Worm (Caenorhabditis elegans) whole organism, L1 larva: ENCODE results near the gene F13D12.5.

Source experiments
- C16A3.4 ChIP-seq: fragments of 150-350 bp; optimal IDR thresholded peaks from 2 replicates; lab custom pipeline; 2014; ENCODE audit warnings: missing biosample characterization, missing genetic modification characterization
- alr-1 ChIP-seq: fragments of 200-800 bp; sonication (Bioruptor generic); optimal IDR thresholded peaks from 2 replicates; lab custom pipeline; 2018; ENCODE audit warnings: borderline replicate concordance, mild to moderate bottlenecking, missing genetic modification characterization, missing compliant biosample characterization
- aly-2 ChIP-seq: fragments of 150-350 bp; optimal IDR thresholded peaks from 2 replicates; lab custom pipeline; 2014; ENCODE audit warnings: missing biosample characterization, missing genetic modification characterization
- ama-1 ChIP-seq: fragments of 150-350 bp; optimal IDR thresholded peaks from 2 replicates; lab custom pipeline; 2014
- ceh-8 ChIP-seq: fragments of 200-800 bp; sonication (Bioruptor generic); optimal IDR thresholded peaks from 2 replicates; lab custom pipeline; 2018; ENCODE audit warnings: mild to moderate bottlenecking, missing genetic modification characterization, moderate library complexity, missing compliant biosample characterization
- ceh-88 ChIP-seq: fragments of 200-800 bp; sonication (Bioruptor generic); IDR thresholded peaks from 2 replicates; pipeline ENCODE4 v1.3.6; 2022; ENCODE audit warnings: missing genetic modification characterization, missing compliant biosample characterization
- ceh-90 ChIP-seq: sonication (generic microtip); optimal IDR thresholded peaks from 2 replicates; lab custom pipeline; 2016; ENCODE audit warnings: missing genetic modification characterization, missing compliant biosample characterization
- dpl-1 ChIP-seq, 3 experiments: fragments of 150-350 bp in 2 of 3; sonication (generic microtip) in 1 of 3; optimal IDR thresholded peaks; 2 replicates each; lab custom pipeline; 2014 to 2017; ENCODE audit warnings: missing biosample characterization in 3 of 3, missing genetic modification characterization in 3 of 3, missing genetic modification reagents in 3 of 3
- dsc-1 ChIP-seq: sonication (generic microtip); optimal IDR thresholded peaks from 2 replicates; lab custom pipeline; 2016; ENCODE audit warnings: mild to moderate bottlenecking, missing genetic modification characterization, missing compliant biosample characterization
- efl-1 ChIP-seq, 4 experiments: fragments of 150-350 bp; optimal IDR thresholded peaks in 3 of 4; peaks in 1 of 4; 1 replicate in 1 of 4; 2 replicates in 3 of 4; lab custom pipeline; 2014; ENCODE audit warnings: missing biosample characterization in 2 of 4, missing genetic modification characterization in 2 of 4, missing genetic modification reagents in 2 of 4
- efl-3 ChIP-seq: fragments of 200-800 bp; sonication (Bioruptor generic); optimal IDR thresholded peaks from 2 replicates; lab custom pipeline; 2018; ENCODE audit warnings: mild to moderate bottlenecking, missing genetic modification characterization, missing compliant biosample characterization
- egl-13 ChIP-seq: sonication (generic microtip); optimal IDR thresholded peaks from 2 replicates; lab custom pipeline; 2016; ENCODE audit warnings: missing genotype, missing genetic modification reagents, missing genetic modification characterization, missing compliant biosample characterization
- elt-2 ChIP-seq: sonication (generic microtip); optimal IDR thresholded peaks from 2 replicates; lab custom pipeline; 2016; ENCODE audit warnings: missing genetic modification characterization, mild to moderate bottlenecking, inconsistent platforms, missing compliant biosample characterization, missing genetic modification reagents
- elt-3 ChIP-seq, 6 experiments: fragments of 150-350 bp in 1 of 6; sonication (generic microtip); optimal IDR thresholded peaks; 2 replicates each; lab custom pipeline; 2017 to 2018; ENCODE audit warnings: missing biosample characterization in 6 of 6, missing genetic modification characterization in 6 of 6, inconsistent platforms in 1 of 6
- fkh-10 ChIP-seq: sonication (generic microtip); optimal IDR thresholded peaks from 2 replicates; lab custom pipeline; 2017; ENCODE audit warnings: missing biosample characterization, missing genetic modification reagents, missing genetic modification characterization
- fkh-4 ChIP-seq: sonication (generic microtip); optimal IDR thresholded peaks from 2 replicates; lab custom pipeline; 2016; ENCODE audit warnings: missing compliant biosample characterization, missing genetic modification characterization, borderline replicate concordance
- fkh-8 ChIP-seq: sonication (generic microtip); optimal IDR thresholded peaks from 2 replicates; lab custom pipeline; 2016; ENCODE audit warnings: mild to moderate bottlenecking, missing genetic modification characterization, missing compliant biosample characterization
- fos-1 ChIP-seq: fragments of 150-350 bp; optimal IDR thresholded peaks from 2 replicates; lab custom pipeline; 2014; ENCODE audit warnings: missing biosample characterization, missing genetic modification characterization
- grh-1 ChIP-seq: fragments of 200-800 bp; sonication (Bioruptor generic); IDR thresholded peaks from 2 replicates; pipeline ENCODE4 v1.3.6; 2022; ENCODE audit warnings: missing genetic modification reagents, missing genetic modification characterization, missing compliant biosample characterization
- hpl-2 ChIP-seq: fragments of 150-350 bp; optimal IDR thresholded peaks from 2 replicates; lab custom pipeline; 2014; ENCODE audit warnings: missing biosample characterization, missing genetic modification reagents, missing genetic modification characterization
- isw-1 ChIP-seq: fragments of 200-800 bp; sonication (Bioruptor generic); IDR thresholded peaks from 2 replicates; pipeline ENCODE4 v1.3.6; 2022; ENCODE audit warnings: missing genetic modification characterization, missing compliant biosample characterization
- lin-13 ChIP-seq: fragments of 150-350 bp; optimal IDR thresholded peaks from 2 replicates; lab custom pipeline; 2014; ENCODE audit warnings: missing biosample characterization, missing genetic modification reagents, missing genetic modification characterization
- lin-35 ChIP-seq, 2 experiments: fragments of 150-350 bp; optimal IDR thresholded peaks; 2 replicates each; lab custom pipeline; 2014; ENCODE audit warnings: missing biosample characterization in 2 of 2, missing genetic modification characterization in 2 of 2, missing genetic modification reagents in 2 of 2
- lin-39 ChIP-seq: fragments of 150-350 bp; optimal IDR thresholded peaks from 2 replicates; lab custom pipeline; 2014; ENCODE audit warnings: missing biosample characterization, missing genetic modification reagents, missing genetic modification characterization
- lir-3 ChIP-seq: sonication (generic microtip); optimal IDR thresholded peaks from 2 replicates; lab custom pipeline; 2016; ENCODE audit warnings: mild to moderate bottlenecking, missing genetic modification characterization, moderate library complexity, missing compliant biosample characterization; ENCODE audit not compliant: poor library complexity
- lsy-2 ChIP-seq, 2 experiments: fragments of 150-350 bp; optimal IDR thresholded peaks; 2 replicates each; lab custom pipeline; 2014; ENCODE audit warnings: missing biosample characterization in 2 of 2, missing genetic modification characterization in 2 of 2
- mdl-1 ChIP-seq, 2 experiments: fragments of 150-350 bp; optimal IDR thresholded peaks; 2 replicates each; lab custom pipeline; 2014 to 2017; ENCODE audit warnings: missing biosample characterization in 2 of 2, missing genetic modification characterization in 2 of 2, inconsistent platforms in 1 of 2
- mef-2 ChIP-seq: fragments of 150-350 bp; optimal IDR thresholded peaks from 2 replicates; lab custom pipeline; 2014; ENCODE audit warnings: missing biosample characterization, missing genetic modification characterization
- mep-1 ChIP-seq: fragments of 150-350 bp; optimal IDR thresholded peaks from 2 replicates; lab custom pipeline; 2014; ENCODE audit warnings: missing biosample characterization, missing genetic modification characterization
- nhr-19 ChIP-seq: fragments of 200-800 bp; sonication (Bioruptor generic); conservative IDR thresholded peaks from 2 replicates; pipeline ENCODE4 v1.3.6; 2022; ENCODE audit warnings: missing genetic modification characterization, missing compliant biosample characterization
- nhr-237 ChIP-seq: fragments of 150-350 bp; optimal IDR thresholded peaks from 2 replicates; lab custom pipeline; 2014; ENCODE audit warnings: missing biosample characterization, missing genetic modification characterization
- nhr-47 ChIP-seq: sonication (generic microtip); optimal IDR thresholded peaks from 2 replicates; lab custom pipeline; 2016; ENCODE audit warnings: mild to moderate bottlenecking, missing genetic modification characterization, moderate library complexity, missing compliant biosample characterization
- nhr-76 ChIP-seq: sonication (generic microtip); optimal IDR thresholded peaks from 2 replicates; lab custom pipeline; 2017; ENCODE audit warnings: missing biosample characterization, missing genetic modification characterization
- nhr-85 ChIP-seq: sonication (generic microtip); peaks from one replicate; lab custom pipeline; 2016; ENCODE audit warnings: missing genetic modification characterization, inconsistent platforms, missing compliant biosample characterization
- pax-3 ChIP-seq: fragments of 200-800 bp; sonication (Bioruptor generic); optimal IDR thresholded peaks from 2 replicates; lab custom pipeline; 2018; ENCODE audit warnings: mild to moderate bottlenecking, missing genetic modification characterization, moderate library complexity, missing compliant biosample characterization
- pqm-1 ChIP-seq: sonication (generic microtip); optimal IDR thresholded peaks from 3 replicates; lab custom pipeline; 2017; ENCODE audit warnings: missing biosample characterization, missing genetic modification characterization
- skn-1 ChIP-seq: fragments of 150-350 bp; optimal IDR thresholded peaks from 2 replicates; lab custom pipeline; 2014; ENCODE audit warnings: missing biosample characterization, missing genetic modification characterization
- snpc-4 ChIP-seq: fragments of 150-350 bp; optimal IDR thresholded peaks from 2 replicates; lab custom pipeline; 2014; ENCODE audit warnings: missing biosample characterization, missing genetic modification characterization
- snu-23 ChIP-seq: sonication (generic microtip); optimal IDR thresholded peaks from 2 replicates; lab custom pipeline; 2016; ENCODE audit warnings: missing genetic modification characterization, missing compliant biosample characterization
- sox-4 ChIP-seq: sonication (generic microtip); optimal IDR thresholded peaks from 2 replicates; lab custom pipeline; 2016; ENCODE audit warnings: missing genetic modification characterization, missing compliant biosample characterization
- swsn-7 ChIP-seq: sonication (generic microtip); optimal IDR thresholded peaks from 2 replicates; lab custom pipeline; 2016; ENCODE audit warnings: missing genetic modification characterization, missing compliant biosample characterization
- tlp-1 ChIP-seq: fragments of 150-350 bp; optimal IDR thresholded peaks from 2 replicates; lab custom pipeline; 2014; ENCODE audit warnings: missing biosample characterization, missing genetic modification characterization
- unc-130 ChIP-seq: fragments of 150-350 bp; optimal IDR thresholded peaks from 2 replicates; lab custom pipeline; 2017; ENCODE audit warnings: missing biosample characterization, missing genetic modification characterization, inconsistent platforms
- unc-30 ChIP-seq: sonication (generic microtip); optimal IDR thresholded peaks from 2 replicates; lab custom pipeline; 2017; ENCODE audit warnings: missing biosample characterization, missing genetic modification characterization
- unc-86 ChIP-seq: sonication (generic microtip); optimal IDR thresholded peaks from 2 replicates; lab custom pipeline; 2016; ENCODE audit warnings: missing genetic modification characterization, missing compliant biosample characterization
- unc-98 ChIP-seq: fragments of 200-800 bp; sonication (Bioruptor generic); IDR thresholded peaks from 2 replicates; pipeline ENCODE4 v1.3.6; 2022; ENCODE audit warnings: missing genetic modification characterization, missing compliant biosample characterization
- xbp-1 ChIP-seq: sonication (generic microtip); optimal IDR thresholded peaks from 2 replicates; lab custom pipeline; 2016; ENCODE audit warnings: missing genetic modification characterization, missing compliant biosample characterization
- ztf-4 ChIP-seq: fragments of 150-350 bp; optimal IDR thresholded peaks from 2 replicates; lab custom pipeline; 2014; ENCODE audit warnings: missing biosample characterization, missing genetic modification characterization

The F13D12.5 gene

ce11 chrII:11751615-11752174 is 25.1 kb downstream of the F13D12.5 start (continued):
- TF ChIP-seq fkh-4 (tag; lab: Kevin White, UChicago), result no peak
- peak; percentile 65 for TF ChIP-seq fkh-10 (GFP tag; lab: Kevin White, UChicago)

ce11 chrII:11753186-11753585 is 26.6 kb downstream of the F13D12.5 start:
- TF ChIP-seq alr-1 (tag; lab: Kevin White, UChicago), result no peak
- peak; percentile 77 for TF ChIP-seq snpc-4 (tag; lab: Kevin White, UChicago)
- TF ChIP-seq elt-2 (tag; lab: Kevin White, UChicago), result no peak
- no peak for TF ChIP-seq snu-23 (GFP tag; lab: Kevin White, UChicago)
- TF ChIP-seq tlp-1, result no peak

ce11 chrII:11756684-11757107 is 30.1 kb downstream of the F13D12.5 start:
- no peak for TF ChIP-seq pqm-1
- TF ChIP-seq nhr-47, result peak; percentile 10
- TF ChIP-seq efl-3 (GFP tag; lab: Kevin White, UChicago), result no peak
- no peak for TF ChIP-seq nhr-237 (tag; lab: Kevin White, UChicago)
- no peak for TF ChIP-seq lir-3 (tag; lab: Kevin White, UChicago)
- peak in 1 of 2 experiments; percentile 86 for TF ChIP-seq lsy-2 (tag; optimal IDR thresholded peaks at IDR 0.05; lab: Kevin White, UChicago)
- peak; percentile 55 for TF ChIP-seq snpc-4 (tag; lab: Kevin White, UChicago)
- TF ChIP-seq unc-30 (tag; lab: Kevin White, UChicago), result no peak
- TF ChIP-seq lin-35 (GFP tag; optimal IDR thresholded peaks at IDR 0.05; lab: Kevin White, UChicago), result peak; percentile 31 to 47
- TF ChIP-seq ceh-90, result no peak
- peak; percentile 33 for TF ChIP-seq dsc-1 (tag; lab: Kevin White, UChicago)
- TF ChIP-seq lin-13 (GFP tag; lab: Kevin White, UChicago), result peak; percentile 28
- TF ChIP-seq unc-130 (tag; lab: Kevin White, UChicago), result no peak
- peak; percentile 81 for TF ChIP-seq ztf-4
- peak; percentile 91 for TF ChIP-seq skn-1 (tag; lab: Kevin White, UChicago)
- peak; percentile 100 for TF ChIP-seq aly-2 (tag; lab: Kevin White, UChicago)
- TF ChIP-seq lin-39 (tag; lab: Kevin White, UChicago), result no peak
- TF ChIP-seq dpl-1 (GFP tag; optimal IDR thresholded peaks at IDR 0.05; lab: Kevin White, UChicago), result peak in 2 of 3 experiments; percentile 39 to 58
- no peak for TF ChIP-seq fkh-10 (GFP tag; lab: Kevin White, UChicago)
- peak; percentile 77 for TF ChIP-seq nhr-85
- no peak for TF ChIP-seq unc-98 (GFP tag; lab: Robert Waterston, UW)
- TF ChIP-seq egl-13 (tag; lab: Kevin White, UChicago), result peak; percentile 47
- TF ChIP-seq fkh-8 (tag; lab: Kevin White, UChicago), result peak; percentile 82
- no peak; the same call in 1 of the 2 replicates for TF ChIP-seq grh-1 (GFP tag; lab: Robert Waterston, UW)
- TF ChIP-seq xbp-1, result peak; percentile 14
- TF ChIP-seq ama-1 (lab: Kevin White, UChicago), result peak; percentile 98
- TF ChIP-seq efl-1 (optimal IDR thresholded peaks at IDR 0.05; lab: Kevin White, UChicago), result no peak
- TF ChIP-seq efl-1 (GFP tag; optimal IDR thresholded peaks at IDR 0.05 in 1 of 2; lab: Kevin White, UChicago), result peak in 1 of 2 experiments; percentile 20
- TF ChIP-seq pax-3, result peak; percentile 22
- TF ChIP-seq mdl-1 (tag; optimal IDR thresholded peaks at IDR 0.05; lab: Kevin White, UChicago), result peak in 1 of 2 experiments; percentile 4
- TF ChIP-seq ceh-88 (GFP tag; lab: Robert Waterston, UW), result no peak; the same call in 1 of the 2 replicates
- no peak for TF ChIP-seq ceh-8
- peak; percentile 98 for TF ChIP-seq mep-1 (tag; lab: Kevin White, UChicago)
- TF ChIP-seq mef-2 (tag; lab: Kevin White, UChicago), result peak; percentile 46
- TF ChIP-seq isw-1, result no peak
- no peak for TF ChIP-seq fkh-4 (tag; lab: Kevin White, UChicago)
- TF ChIP-seq nhr-19 (GFP tag; lab: Robert Waterston, UW), result peak; percentile 40
- TF ChIP-seq C16A3.4 (tag; lab: Kevin White, UChicago), result no peak
- TF ChIP-seq fos-1, result no peak
- TF ChIP-seq nhr-76 (tag; lab: Kevin White, UChicago), result no peak
- peak in 1 of 6 experiments; percentile 73 for TF ChIP-seq elt-3 (tag; optimal IDR thresholded peaks at IDR 0.05; lab: Kevin White, UChicago)
- no peak for TF ChIP-seq hpl-2
- TF ChIP-seq sox-4 (tag; lab: Kevin White, UChicago), result no peak
- TF ChIP-seq snu-23 (GFP tag; lab: Kevin White, UChicago), result peak; percentile 66
- TF ChIP-seq swsn-7 (tag; lab: Kevin White, UChicago), result peak; percentile 35
- TF ChIP-seq unc-86 (tag; lab: Kevin White, UChicago), result peak; percentile 50
